Fruit fly (Drosophila melanogaster) whole organism, embryonic: ENCODE results near the gene CG9919.

Source experiments
- CG11093 ChIP-seq: fragments of 200-800 bp; sonication (Bioruptor generic); IDR thresholded peaks from 3 replicates; pipeline ENCODE4 v1.3.6; 2022; ENCODE audit warnings: missing biosample characterization, missing genetic modification characterization
- CG11456 ChIP-seq: fragments of 200-800 bp; sonication (Bioruptor generic); IDR thresholded peaks from 3 replicates; pipeline ENCODE4 v1.3.6; 2022; ENCODE audit warnings: missing biosample characterization, missing genetic modification characterization
- CG12744 ChIP-seq: fragments of 200-800 bp; sonication (Bioruptor generic); optimal IDR thresholded peaks from 2 replicates; lab custom pipeline; 2016; ENCODE audit warnings: missing biosample characterization, missing genetic modification characterization
- CG14014 ChIP-seq: fragments of 200-800 bp; sonication (Bioruptor generic); IDR thresholded peaks from 2 replicates; pipeline ENCODE4 v1.3.6; 2022; ENCODE audit warnings: missing biosample characterization, missing genetic modification characterization
- CG15479 ChIP-seq: fragments of 200-800 bp; sonication (Bioruptor generic); optimal IDR thresholded peaks from 3 replicates; lab custom pipeline; 2019; ENCODE audit warnings: missing biosample characterization, mild to moderate bottlenecking, missing genetic modification characterization, moderate library complexity
- CG15696 ChIP-seq: fragments of 200-800 bp; sonication (Bioruptor generic); optimal IDR thresholded peaks from 2 replicates; lab custom pipeline; 2019; ENCODE audit warnings: missing biosample characterization, mild to moderate bottlenecking, missing genetic modification characterization, moderate library complexity
- CG1647 ChIP-seq: fragments of 200-800 bp; sonication (Bioruptor generic); optimal IDR thresholded peaks from 3 replicates; lab custom pipeline; 2016; ENCODE audit warnings: missing biosample characterization, missing genetic modification characterization
- CG17385 ChIP-seq: fragments of 200-800 bp; sonication (Bioruptor generic); optimal IDR thresholded peaks from 3 replicates; lab custom pipeline; 2018; ENCODE audit warnings: missing biosample characterization, mild to moderate bottlenecking, missing genetic modification characterization
- CG17802 ChIP-seq: fragments of 200-800 bp; sonication (Bioruptor generic); optimal IDR thresholded peaks from 2 replicates; lab custom pipeline; 2018; ENCODE audit warnings: missing biosample characterization, mild to moderate bottlenecking, missing genetic modification characterization, moderate library complexity
- CG18011 ChIP-seq: fragments of 200-800 bp; sonication (Bioruptor generic); optimal IDR thresholded peaks from 2 replicates; lab custom pipeline; 2017; ENCODE audit warnings: missing biosample characterization, missing genetic modification characterization, mild to moderate bottlenecking, moderate library complexity, missing genotype
- CG18476 ChIP-seq: fragments of 200-800 bp; sonication (Bioruptor generic); optimal IDR thresholded peaks from 2 replicates; lab custom pipeline; 2016; ENCODE audit warnings: missing biosample characterization, mild to moderate bottlenecking, missing genetic modification characterization
- CG18619 ChIP-seq: fragments of 200-800 bp; sonication (Bioruptor generic); optimal IDR thresholded peaks from 3 replicates; lab custom pipeline; 2017; ENCODE audit warnings: missing biosample characterization, mild to moderate bottlenecking, missing genetic modification characterization
- CG18764 ChIP-seq: fragments of 200-800 bp; sonication (Bioruptor generic); optimal IDR thresholded peaks from 3 replicates; lab custom pipeline; 2016; ENCODE audit warnings: missing biosample characterization, missing genetic modification characterization
- CG31388 ChIP-seq: fragments of 200-800 bp; sonication (Bioruptor generic); optimal IDR thresholded peaks from 2 replicates; lab custom pipeline; 2016; ENCODE audit warnings: missing biosample characterization, missing genetic modification characterization
- CG3726 ChIP-seq: fragments of 200-800 bp; sonication (Bioruptor generic); IDR thresholded peaks from 3 replicates; pipeline ENCODE4, ENCODE4 v1.3.6; 2022; ENCODE audit warnings: missing biosample characterization, missing genetic modification characterization
- CG4707 ChIP-seq: fragments of 200-800 bp; sonication (Bioruptor generic); optimal IDR thresholded peaks from 2 replicates; lab custom pipeline; 2018; ENCODE audit warnings: missing biosample characterization, mild to moderate bottlenecking, missing genetic modification characterization, moderate library complexity
- CG6272 ChIP-seq: fragments of 200-800 bp; sonication (Bioruptor generic); IDR thresholded peaks from 2 replicates; pipeline ENCODE4 v1.3.6; 2022; ENCODE audit warnings: missing biosample characterization, missing genetic modification characterization
- CG6854 ChIP-seq: fragments of 200-800 bp; sonication (Bioruptor generic); optimal IDR thresholded peaks from 3 replicates; lab custom pipeline; 2017; ENCODE audit warnings: missing biosample characterization, mild to moderate bottlenecking, missing genetic modification characterization
- CG7786 ChIP-seq: fragments of 200-800 bp; sonication (Bioruptor generic); optimal IDR thresholded peaks from 2 replicates; lab custom pipeline; 2016; ENCODE audit warnings: missing biosample characterization, missing genetic modification characterization
- CG8478 ChIP-seq: fragments of >200 bp; optimal IDR thresholded peaks from 2 replicates; lab custom pipeline; 2018
- CG9609 ChIP-seq: fragments of 200-800 bp; sonication (Bioruptor generic); optimal IDR thresholded peaks from 3 replicates; lab custom pipeline; 2016; ENCODE audit warnings: missing biosample characterization, missing genetic modification characterization
- CoRest ChIP-seq: fragments of 200-800 bp; sonication (Bioruptor generic); optimal IDR thresholded peaks from 3 replicates; lab custom pipeline; 2018; ENCODE audit warnings: missing biosample characterization, mild to moderate bottlenecking, missing genetic modification characterization, moderate library complexity
- Dp ChIP-seq: fragments of 200-800 bp; sonication (Bioruptor generic); optimal IDR thresholded peaks from 2 replicates; lab custom pipeline; 2018; ENCODE audit warnings: missing biosample characterization, mild to moderate bottlenecking, missing genetic modification characterization, moderate library complexity
- E2f2 ChIP-seq: fragments of 200-800 bp; sonication (Bioruptor generic); IDR thresholded peaks from 2 replicates; pipeline ENCODE4 v1.3.6; 2022; ENCODE audit warnings: missing biosample characterization, missing genetic modification characterization
- ERR ChIP-seq: fragments of 200-800 bp; sonication (Bioruptor generic); optimal IDR thresholded peaks from 2 replicates; lab custom pipeline; 2016; ENCODE audit warnings: missing biosample characterization, missing genetic modification characterization
- HLH54F ChIP-seq: fragments of 200-800 bp; sonication (Bioruptor generic); optimal IDR thresholded peaks from 3 replicates; lab custom pipeline; 2016; ENCODE audit warnings: missing biosample characterization, missing genetic modification characterization
- Hr78 ChIP-seq, 2 experiments: fragments of 200-800 bp in 1 of 2; fragments of >200 bp in 1 of 2; sonication (Bioruptor generic) in 1 of 2; optimal IDR thresholded peaks; 2 replicates each; lab custom pipeline; 2017 to 2019; ENCODE audit warnings: missing biosample characterization in 2 of 2, missing genetic modification characterization in 2 of 2, mild to moderate bottlenecking in 1 of 2, moderate library complexity in 1 of 2
- Lhr ChIP-seq: fragments of 200-800 bp; sonication (Bioruptor generic); optimal IDR thresholded peaks from 3 replicates; lab custom pipeline; 2017; ENCODE audit warnings: mild to moderate bottlenecking, missing biosample characterization, missing genetic modification reagents, missing genetic modification characterization
- Mad ChIP-seq: fragments of 200-800 bp; sonication (Bioruptor generic); optimal IDR thresholded peaks from 2 replicates; lab custom pipeline; 2016; ENCODE audit warnings: missing biosample characterization, missing genetic modification characterization
- Spps ChIP-seq: fragments of 200-800 bp; sonication (Bioruptor generic); optimal IDR thresholded peaks from 2 replicates; lab custom pipeline; 2018; ENCODE audit warnings: missing biosample characterization, mild to moderate bottlenecking, missing genetic modification characterization
- TFAM ChIP-seq: fragments of 200-800 bp; sonication (Bioruptor generic); optimal IDR thresholded peaks from 2 replicates; lab custom pipeline; 2017; ENCODE audit warnings: missing biosample characterization, missing genetic modification characterization, inconsistent platforms
- al ChIP-seq: fragments of 200-800 bp; sonication (Bioruptor generic); IDR thresholded peaks from 2 replicates; pipeline ENCODE4 v1.3.6; 2022; ENCODE audit warnings: missing biosample characterization, missing genetic modification characterization
- bbx ChIP-seq: fragments of 200-800 bp; sonication (Bioruptor generic); IDR thresholded peaks from 2 replicates; pipeline ENCODE4 v1.3.6; 2022; ENCODE audit warnings: missing biosample characterization, missing genetic modification characterization; ENCODE audit not compliant: partially characterized antibody
- chif ChIP-seq, 2 experiments: fragments of 200-800 bp; sonication (Bioruptor generic); optimal IDR thresholded peaks; 3 replicates each; lab custom pipeline; 2016; ENCODE audit warnings: missing biosample characterization in 2 of 2, missing genetic modification characterization in 2 of 2
- ci ChIP-seq: fragments of 200-800 bp; sonication (Bioruptor generic); IDR thresholded peaks from 3 replicates; pipeline ENCODE4 v1.3.6; 2022; ENCODE audit warnings: missing biosample characterization, missing genetic modification characterization
- fd96Cb ChIP-seq: fragments of 200-800 bp; sonication (Bioruptor generic); optimal IDR thresholded peaks from 2 replicates; lab custom pipeline; 2018; ENCODE audit warnings: missing biosample characterization, mild to moderate bottlenecking, missing genetic modification characterization, moderate library complexity
- fu2 ChIP-seq: fragments of 200-800 bp; sonication (Bioruptor generic); optimal IDR thresholded peaks from 2 replicates; lab custom pipeline; 2016; ENCODE audit warnings: missing biosample characterization, missing genetic modification characterization
- gce ChIP-seq: fragments of 200-800 bp; sonication (Bioruptor generic); IDR thresholded peaks from 3 replicates; pipeline ENCODE4 v1.3.6; 2022; ENCODE audit warnings: missing biosample characterization, missing genetic modification characterization
- grn ChIP-seq: fragments of 200-800 bp; sonication (Bioruptor generic); optimal IDR thresholded peaks from 3 replicates; lab custom pipeline; 2017; ENCODE audit warnings: missing biosample characterization, missing genetic modification characterization
- gsb ChIP-seq: fragments of 200-800 bp; sonication (Bioruptor generic); IDR thresholded peaks from 2 replicates; pipeline ENCODE4 v1.3.6; 2022; ENCODE audit warnings: missing biosample characterization, missing genetic modification characterization
- gsb-n ChIP-seq: fragments of 200-800 bp; sonication (Bioruptor generic); optimal IDR thresholded peaks from 3 replicates; lab custom pipeline; 2018; ENCODE audit warnings: missing biosample characterization, mild to moderate bottlenecking, missing genetic modification characterization
- hbn ChIP-seq: fragments of 200-800 bp; sonication (Bioruptor generic); IDR thresholded peaks from 2 replicates; pipeline ENCODE4 v1.3.6; 2022; ENCODE audit warnings: missing biosample characterization, missing genetic modification characterization; ENCODE audit not compliant: partially characterized antibody
- her ChIP-seq: fragments of 200-800 bp; sonication (Bioruptor generic); optimal IDR thresholded peaks from 2 replicates; lab custom pipeline; 2016; ENCODE audit warnings: missing biosample characterization, missing genetic modification characterization
- hkb ChIP-seq, 2 experiments: fragments of 200-800 bp in 1 of 2; fragments of >200 bp in 1 of 2; sonication (Bioruptor generic) in 1 of 2; IDR thresholded peaks in 1 of 2; optimal IDR thresholded peaks in 1 of 2; 2 replicates each; pipeline versions ENCODE4 v1.3.6 to Lab custom; 2017 to 2022; ENCODE audit warnings: missing biosample characterization in 1 of 2, missing genetic modification characterization in 1 of 2
- lmd ChIP-seq: fragments of 200-800 bp; sonication (Bioruptor generic); IDR thresholded peaks from 2 replicates; pipeline ENCODE4 v1.3.6; 2022; ENCODE audit warnings: missing biosample characterization, missing genetic modification characterization
- mirr ChIP-seq: fragments of 200-800 bp; sonication (Bioruptor generic); optimal IDR thresholded peaks from 3 replicates; lab custom pipeline; 2018; ENCODE audit warnings: missing biosample characterization, mild to moderate bottlenecking, missing genetic modification characterization
- nau ChIP-seq: fragments of 200-800 bp; sonication (Bioruptor generic); optimal IDR thresholded peaks from 3 replicates; lab custom pipeline; 2017; ENCODE audit warnings: missing biosample characterization, mild to moderate bottlenecking, missing genetic modification characterization, missing genetic modification reagents
- nom ChIP-seq: fragments of 200-800 bp; sonication (Bioruptor generic); optimal IDR thresholded peaks from 2 replicates; lab custom pipeline; 2017; ENCODE audit warnings: missing biosample characterization, missing genetic modification characterization, mild to moderate bottlenecking, moderate library complexity, missing genetic modification reagents
- org-1 ChIP-seq: fragments of 200-800 bp; sonication (Bioruptor generic); optimal IDR thresholded peaks from 2 replicates; lab custom pipeline; 2017; ENCODE audit warnings: missing biosample characterization, missing genetic modification characterization
- salm ChIP-seq: fragments of 200-800 bp; sonication (Bioruptor generic); optimal IDR thresholded peaks from 2 replicates; lab custom pipeline; 2018; ENCODE audit warnings: missing biosample characterization, mild to moderate bottlenecking, missing genetic modification characterization
- yki ChIP-seq: fragments of >200 bp; optimal IDR thresholded peaks from 3 replicates; lab custom pipeline; 2018

CG9919 gene

dm6 chrX:16288492-16288964, 42.0 kb downstream of the CG9919 start, which contains the start of the genes CG32576 and caz (continued):
- TF ChIP-seq her (GFP tag; lab: Kevin White, UChicago) = no peak
- TF ChIP-seq fd96Cb = no peak
- no peak for TF ChIP-seq gce
- no peak for TF ChIP-seq CG7786 (GFP tag; lab: Kevin White, UChicago)
- no peak for TF ChIP-seq salm (tag; lab: Kevin White, UChicago)
- no peak for TF ChIP-seq gsb (GFP tag; lab: Robert Waterston, UW)
- no peak for TF ChIP-seq CG15696
- TF ChIP-seq CG18764 (GFP tag; lab: Kevin White, UChicago) = no peak
- peak; percentile 9 for TF ChIP-seq Lhr (GFP tag; lab: Kevin White, UChicago)
- TF ChIP-seq CG6272 (GFP tag; lab: Robert Waterston, UW) = no peak
- TF ChIP-seq HLH54F (GFP tag; lab: Kevin White, UChicago) = no peak
- TF ChIP-seq Mad (GFP tag; lab: Kevin White, UChicago) = no peak
- 0 out of 2 replicates have a peak, but pooled peaks have one; percentile 47 for TF ChIP-seq bbx
- TF ChIP-seq CG18476 (GFP tag; lab: Kevin White, UChicago) = no peak
- no peak for TF ChIP-seq mirr
- TF ChIP-seq CG9609 (GFP tag; lab: Kevin White, UChicago) = no peak
- TF ChIP-seq CG15479 (GFP tag; lab: Kevin White, UChicago) = no peak
- TF ChIP-seq Hr78 (GFP tag; optimal IDR thresholded peaks at IDR 0.05; lab: Kevin White, UChicago) = no peak
- TF ChIP-seq E2f2 (GFP tag; lab: Robert Waterston, UW) = peak; percentile 51; the same call in 1 of the 2 replicates
- TF ChIP-seq CG8478 = no peak
- TF ChIP-seq TFAM (GFP tag; lab: Kevin White, UChicago) = no peak
- TF ChIP-seq CG14014 = no peak
- no peak for TF ChIP-seq CG11093 (GFP tag; lab: Robert Waterston, UW)
- TF ChIP-seq CG17385 (GFP tag; lab: Kevin White, UChicago) = peak; percentile 22
- no peak for TF ChIP-seq grn (GFP tag; lab: Kevin White, UChicago)
- TF ChIP-seq hbn (GFP tag; lab: Robert Waterston, UW) = peak; percentile 32; the same call in 1 of the 2 replicates
- peak; percentile 50 for TF ChIP-seq Dp (GFP tag; lab: Kevin White, UChicago)
- TF ChIP-seq ERR (GFP tag; lab: Kevin White, UChicago) = no peak
- TF ChIP-seq CG12744 = no peak
- TF ChIP-seq nau (GFP tag; lab: Kevin White, UChicago) = no peak
- TF ChIP-seq al = no peak
- TF ChIP-seq lmd (GFP tag; lab: Robert Waterston, UW) = no peak
- no peak for TF ChIP-seq yki
- no peak for TF ChIP-seq Spps (tag; lab: Kevin White, UChicago)
- no peak for TF ChIP-seq org-1 (GFP tag; lab: Kevin White, UChicago)
- no peak for TF ChIP-seq CG1647
- no peak for TF ChIP-seq CG4707 (GFP tag; lab: Kevin White, UChicago)
- no peak for TF ChIP-seq nom (GFP tag; lab: Kevin White, UChicago)
- TF ChIP-seq CG18619 (GFP tag; lab: Kevin White, UChicago) = no peak
- TF ChIP-seq CG18011 = peak; percentile 40
- TF ChIP-seq CG6854 (GFP tag; lab: Kevin White, UChicago) = no peak
- TF ChIP-seq CG31388 (GFP tag; lab: Kevin White, UChicago) = no peak
- peak in 1 of 2 experiments; percentile 16 for TF ChIP-seq chif (GFP tag; optimal IDR thresholded peaks at IDR 0.05; lab: Kevin White, UChicago)
- TF ChIP-seq CG17802 = no peak
- TF ChIP-seq CoRest (tag; lab: Kevin White, UChicago) = peak; percentile 28
- TF ChIP-seq CG11456 (GFP tag; lab: Robert Waterston, UW) = no peak
- no peak for TF ChIP-seq CG3726
- TF ChIP-seq gsb-n (tag; lab: Kevin White, UChicago) = peak; percentile 17
- TF ChIP-seq ci (GFP tag; lab: Robert Waterston, UW) = 0 out of 3 replicates have a peak, but pooled peaks have one; percentile 30
- no peak for TF ChIP-seq fu2 (GFP tag; lab: Kevin White, UChicago)
- TF ChIP-seq hkb (optimal IDR thresholded peaks at IDR 0.05; lab: Kevin White, UChicago) = no peak
- TF ChIP-seq hkb (GFP tag; IDR thresholded peaks at IDR 0.05; lab: Robert Waterston, UW) = no peak; the same call in 1 of the 2 replicates
